Worm (Caenorhabditis elegans): ENCODE data around the gene epg-5.

DNA sequence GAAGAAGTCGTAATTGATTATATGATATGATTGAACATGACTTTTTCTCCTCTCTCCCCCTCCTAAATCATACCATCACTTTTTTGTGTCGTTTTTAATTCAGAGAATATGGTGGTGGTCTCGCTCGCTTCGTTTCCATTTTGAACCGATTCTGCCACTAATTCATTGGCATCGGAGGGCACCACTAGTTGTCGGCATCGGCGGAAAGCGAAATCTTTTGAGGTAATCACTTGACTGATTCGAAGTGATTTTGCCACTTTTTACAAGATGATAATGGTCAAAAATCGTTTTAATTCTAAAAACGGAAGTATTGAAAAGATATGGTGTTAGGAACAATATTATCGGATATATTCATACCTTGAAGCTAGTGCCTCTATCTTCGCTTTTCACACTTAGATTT lies 7.6 kb upstream of the epg-5 start, which contains the start of gene klf-3:
- TF ChIP-seq madf-9 (GFP tag; conservative IDR thresholded peaks at IDR 0.05) (no peak), lim-7 (GFP tag; IDR thresholded peaks at IDR 0.05) (no peak), unc-62 (GFP tag; optimal IDR thresholded peaks at IDR 0.05 in 1 of 2) (no peak), unc-62 (tag; optimal IDR thresholded peaks at IDR 0.05) (no peak), ztf-11 (tag; optimal IDR thresholded peaks at IDR 0.05) (no peak), arid-1 (GFP tag; conservative IDR thresholded peaks at IDR 0.05) (no peak)

Measured in whole organism, L4 larva.